Fruit fly (Drosophila melanogaster): Measurements from ENCODE around the gene fbp.

Gene fbp

dm6 chr2L:19756716-19757115 lies 7.2 kb downstream of the fbp start, which contains the start of gene CG10631:
Gene CG10631, minus strand, starts transcription at chr2L:19756904.
- no peak for TF ChIP-seq CG8478 (optimal IDR thresholded peaks at IDR 0.05)
- no peak for TF ChIP-seq usp (GFP tag; optimal IDR thresholded peaks at IDR 0.05)
- no peak for TF ChIP-seq psq (optimal IDR thresholded peaks at IDR 0.05)
- TF ChIP-seq EcR (GFP tag; optimal IDR thresholded peaks at IDR 0.05) = no peak
- no peak for TF ChIP-seq pan (optimal IDR thresholded peaks at IDR 0.05)
- no peak for TF ChIP-seq Dll (optimal IDR thresholded peaks at IDR 0.05)

DNA sequence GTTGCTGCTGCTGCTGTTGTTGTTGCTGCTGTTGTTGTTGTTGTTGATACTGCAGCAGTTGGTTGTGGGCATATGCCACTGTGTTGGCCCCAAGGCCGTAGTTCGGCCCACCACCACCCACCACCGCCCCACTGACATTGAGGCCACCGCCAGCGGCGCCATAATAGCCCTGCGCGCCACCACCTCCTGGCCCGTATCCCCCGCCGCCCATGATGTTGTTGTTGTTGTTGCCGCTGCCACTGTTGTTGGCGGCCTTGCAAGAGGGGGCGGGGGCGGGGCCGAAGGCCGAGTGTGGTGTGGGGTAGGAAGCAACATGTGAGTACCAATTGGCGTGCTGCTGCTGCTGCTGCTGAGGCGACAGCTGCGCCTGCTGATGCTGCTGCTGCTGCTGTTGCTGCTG lies 7.9 kb downstream of the fbp start:
- TF ChIP-seq usp (GFP tag; optimal IDR thresholded peaks at IDR 0.05) (no peak), pan (optimal IDR thresholded peaks at IDR 0.05) (no peak), Dll (optimal IDR thresholded peaks at IDR 0.05) (no peak), EcR (GFP tag; optimal IDR thresholded peaks at IDR 0.05) (no peak), CG8478 (optimal IDR thresholded peaks at IDR 0.05) (no peak), psq (optimal IDR thresholded peaks at IDR 0.05) (no peak)

DNA sequence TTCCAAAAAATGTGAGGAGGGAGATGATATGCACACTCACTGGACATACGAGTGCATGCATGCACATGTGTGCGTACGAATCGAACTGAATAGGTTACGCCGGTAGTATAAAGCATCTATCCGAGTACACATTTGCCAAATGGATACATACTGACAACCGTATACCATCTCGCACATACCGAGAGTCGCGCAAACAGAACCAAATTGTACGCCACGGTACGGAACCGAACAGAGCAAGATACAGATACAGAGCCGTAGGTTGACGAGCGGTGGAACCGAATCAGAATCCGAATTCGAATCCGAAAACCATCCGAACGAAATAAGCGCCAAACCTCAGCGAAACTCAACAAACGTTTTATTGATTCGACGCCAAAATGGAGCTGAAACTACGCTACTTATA lies 8.9 kb downstream of the fbp start:
- TF ChIP-seq EcR (GFP tag; optimal IDR thresholded peaks at IDR 0.05) = no peak
- no peak for TF ChIP-seq psq (optimal IDR thresholded peaks at IDR 0.05)
- TF ChIP-seq Dll (optimal IDR thresholded peaks at IDR 0.05) = no peak
- TF ChIP-seq CG8478 (optimal IDR thresholded peaks at IDR 0.05) = no peak
- TF ChIP-seq pan (optimal IDR thresholded peaks at IDR 0.05) = no peak
- TF ChIP-seq usp (GFP tag; optimal IDR thresholded peaks at IDR 0.05) = no peak

dm6 chr2L:19750571-19750970 lies 13.4 kb downstream of the fbp start:
- no peak for TF ChIP-seq Dll (optimal IDR thresholded peaks at IDR 0.05)
- TF ChIP-seq CG8478 (optimal IDR thresholded peaks at IDR 0.05) = no peak

DNA sequence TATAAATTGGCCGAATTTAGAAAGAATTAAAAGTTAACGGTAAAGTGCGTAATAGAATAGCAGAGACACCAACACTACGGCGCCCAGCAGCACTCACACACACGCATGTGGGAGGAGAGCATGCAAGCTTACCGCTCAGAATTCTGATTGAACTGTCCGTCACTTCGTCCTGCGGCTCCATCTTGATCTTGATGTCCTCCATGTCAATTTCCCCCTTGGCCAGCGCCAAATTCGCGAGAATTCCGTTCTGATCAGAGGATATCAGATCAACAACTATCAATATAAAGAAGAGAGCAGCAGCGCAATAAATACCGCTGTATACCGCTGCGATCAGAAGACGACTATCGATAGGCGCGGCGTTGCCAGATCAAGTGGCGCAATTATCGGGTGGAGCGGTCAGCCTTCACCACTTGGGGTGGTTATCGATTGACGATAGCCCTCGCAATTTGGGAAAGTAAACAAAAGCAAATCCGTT lies 28.3 kb downstream of the fbp start, which contains the start of the genes CG10462 and Nf-YB:
TSS of gene CG10462 (minus strand) at position 346 of the 475 bp plus-strand sequence.
TSS of gene Nf-YB (plus strand) at position 410 of the 475 bp plus-strand sequence.
- no peak for TF ChIP-seq CG8478 (optimal IDR thresholded peaks at IDR 0.05)
- no peak for TF ChIP-seq psq (optimal IDR thresholded peaks at IDR 0.05)
- TF ChIP-seq EcR (GFP tag; optimal IDR thresholded peaks at IDR 0.05) = no peak
- no peak for TF ChIP-seq pan (optimal IDR thresholded peaks at IDR 0.05)
- no peak for TF ChIP-seq usp (GFP tag; optimal IDR thresholded peaks at IDR 0.05)
- no peak for TF ChIP-seq Dll (optimal IDR thresholded peaks at IDR 0.05)

DNA sequence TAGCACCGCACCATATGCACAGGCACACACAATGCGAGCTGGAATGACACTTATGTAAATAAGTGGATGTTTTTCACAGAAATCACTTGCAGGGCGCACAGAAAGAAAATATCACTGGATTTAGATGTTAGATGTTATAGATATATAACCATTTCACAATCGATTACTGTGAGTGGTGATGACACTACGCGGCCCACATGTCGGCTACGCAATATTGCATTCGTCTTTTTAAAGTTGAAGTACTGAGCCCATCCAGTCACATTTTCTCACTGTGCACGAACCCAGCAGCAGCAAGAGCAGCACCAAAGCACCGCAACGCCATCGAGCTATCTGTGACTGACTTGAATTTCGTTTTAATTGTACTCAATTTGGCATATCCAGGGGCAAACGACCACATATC lies 41.4 kb downstream of the fbp start:
- TF ChIP-seq pan (optimal IDR thresholded peaks at IDR 0.05) = no peak
- no peak for TF ChIP-seq Dll (optimal IDR thresholded peaks at IDR 0.05)
- TF ChIP-seq CG8478 (optimal IDR thresholded peaks at IDR 0.05) = no peak
- TF ChIP-seq usp (GFP tag; optimal IDR thresholded peaks at IDR 0.05) = no peak
- no peak for TF ChIP-seq EcR (GFP tag; optimal IDR thresholded peaks at IDR 0.05)
- no peak for TF ChIP-seq psq (optimal IDR thresholded peaks at IDR 0.05)
